Fruit fly (Drosophila melanogaster) whole organism, embryonic: ENCODE results near the gene Ada2a.

Experiments
- Abd-B ChIP-seq: fragments of 200-800 bp; sonication (Bioruptor generic); optimal IDR thresholded peaks from 2 replicates; lab custom pipeline; 2018; ENCODE audit warnings: missing biosample characterization, mild to moderate bottlenecking, missing genetic modification characterization, moderate library complexity
- Adf1 ChIP-seq: fragments of 200-800 bp; sonication (Bioruptor generic); IDR thresholded peaks from 2 replicates; pipeline ENCODE4 v1.3.6; 2022; ENCODE audit warnings: missing biosample characterization, missing genetic modification characterization
- Atf3 ChIP-seq: fragments of 200-800 bp; sonication (Bioruptor generic); optimal IDR thresholded peaks from 3 replicates; lab custom pipeline; 2016; ENCODE audit warnings: missing biosample characterization, missing genetic modification characterization
- CG10654 ChIP-seq: fragments of 200-800 bp; sonication (Bioruptor generic); optimal IDR thresholded peaks from 2 replicates; lab custom pipeline; 2016; ENCODE audit warnings: missing biosample characterization, missing genetic modification characterization
- CG11560 ChIP-seq: fragments of 200-800 bp; sonication (Bioruptor generic); IDR thresholded peaks from 3 replicates; pipeline ENCODE4 v1.3.6; 2022; ENCODE audit warnings: missing biosample characterization, missing genetic modification characterization
- CG11695 ChIP-seq: fragments of 200-800 bp; sonication (Bioruptor generic); IDR thresholded peaks from 3 replicates; pipeline ENCODE4 v1.3.6; 2022; ENCODE audit warnings: missing biosample characterization, missing genetic modification characterization
- CG12104 ChIP-seq: fragments of 200-800 bp; sonication (Bioruptor generic); optimal IDR thresholded peaks from 3 replicates; lab custom pipeline; 2016; ENCODE audit warnings: missing biosample characterization, missing genetic modification characterization
- CG12219 ChIP-seq: fragments of 200-800 bp; sonication (Bioruptor generic); optimal IDR thresholded peaks from 3 replicates; lab custom pipeline; 2018; ENCODE audit warnings: missing biosample characterization, mild to moderate bottlenecking, missing genetic modification characterization
- CG13287 ChIP-seq: fragments of 200-800 bp; sonication (Bioruptor generic); IDR thresholded peaks from 2 replicates; pipeline ENCODE4 v1.3.6; 2022; ENCODE audit warnings: missing biosample characterization, missing genetic modification characterization; ENCODE audit not compliant: partially characterized antibody
- CG14050 ChIP-seq: fragments of 200-800 bp; sonication (Bioruptor generic); IDR thresholded peaks from 3 replicates; pipeline ENCODE4 v1.3.6; 2022; ENCODE audit warnings: missing biosample characterization, missing genetic modification characterization
- CG14860 ChIP-seq: fragments of 200-800 bp; sonication (Bioruptor generic); IDR thresholded peaks from 3 replicates; pipeline ENCODE4 v1.3.6; 2022; ENCODE audit warnings: missing biosample characterization, missing genetic modification characterization; ENCODE audit not compliant: partially characterized antibody
- CG15073 ChIP-seq: fragments of 200-800 bp; sonication (Bioruptor generic); optimal IDR thresholded peaks from 2 replicates; lab custom pipeline; 2016; ENCODE audit warnings: missing biosample characterization, missing genetic modification characterization
- CG15601 ChIP-seq: fragments of 200-800 bp; sonication (Bioruptor generic); optimal IDR thresholded peaks from 3 replicates; lab custom pipeline; 2019; ENCODE audit warnings: missing biosample characterization, mild to moderate bottlenecking, missing genetic modification characterization, moderate library complexity
- CG16779 ChIP-seq: fragments of 200-800 bp; sonication (Bioruptor generic); IDR thresholded peaks from 2 replicates; pipeline ENCODE4 v1.3.6; 2022; ENCODE audit warnings: missing biosample characterization, missing genetic modification characterization
- CG17186 ChIP-seq: fragments of 200-800 bp; sonication (Bioruptor generic); optimal IDR thresholded peaks from 3 replicates; lab custom pipeline; 2017; ENCODE audit warnings: missing biosample characterization, missing genetic modification reagents, missing genetic modification characterization
- CG17328 ChIP-seq: fragments of 200-800 bp; sonication (Bioruptor generic); IDR thresholded peaks from 2 replicates; pipeline ENCODE4 v1.3.6; 2022; ENCODE audit warnings: missing biosample characterization, missing genetic modification characterization
- CG17802 ChIP-seq: fragments of 200-800 bp; sonication (Bioruptor generic); optimal IDR thresholded peaks from 2 replicates; lab custom pipeline; 2018; ENCODE audit warnings: missing biosample characterization, mild to moderate bottlenecking, missing genetic modification characterization, moderate library complexity
- CG18476 ChIP-seq: fragments of 200-800 bp; sonication (Bioruptor generic); optimal IDR thresholded peaks from 2 replicates; lab custom pipeline; 2016; ENCODE audit warnings: missing biosample characterization, mild to moderate bottlenecking, missing genetic modification characterization
- CG2199 ChIP-seq: fragments of 200-800 bp; sonication (Bioruptor generic); IDR thresholded peaks from 3 replicates; pipeline ENCODE4 v1.3.6; 2022; ENCODE audit warnings: missing biosample characterization, missing genetic modification characterization
- CG31365 ChIP-seq: fragments of 200-800 bp; sonication (Bioruptor generic); optimal IDR thresholded peaks from 2 replicates; lab custom pipeline; 2018; ENCODE audit warnings: missing biosample characterization, mild to moderate bottlenecking, missing genetic modification characterization
- CG33213 ChIP-seq: fragments of 200-800 bp; sonication (Bioruptor generic); optimal IDR thresholded peaks from 3 replicates; lab custom pipeline; 2016; ENCODE audit warnings: missing biosample characterization, missing genetic modification characterization
- CG4282 ChIP-seq: fragments of 200-800 bp; sonication (Bioruptor generic); optimal IDR thresholded peaks from 2 replicates; lab custom pipeline; 2016; ENCODE audit warnings: missing biosample characterization, missing genetic modification characterization
- CG8281 ChIP-seq: fragments of 200-800 bp; sonication (Bioruptor generic); optimal IDR thresholded peaks from 2 replicates; lab custom pipeline; 2018; ENCODE audit warnings: missing biosample characterization, mild to moderate bottlenecking, missing genetic modification characterization, moderate library complexity
- CTCF ChIP-seq: fragments of 200-800 bp; sonication (Bioruptor generic); optimal IDR thresholded peaks from 2 replicates; lab custom pipeline; 2017; ENCODE audit warnings: missing biosample characterization, mild to moderate bottlenecking, missing genetic modification characterization, moderate library complexity
- D ChIP-seq, 2 experiments: fragments of 200-800 bp in 1 of 2; fragments of >200 bp in 1 of 2; sonication (Bioruptor generic) in 1 of 2; optimal IDR thresholded peaks; 2 replicates in 1 of 2; 3 replicates in 1 of 2; lab custom pipeline; 2017; ENCODE audit warnings: mild to moderate bottlenecking in 1 of 2, missing biosample characterization in 1 of 2, missing genetic modification characterization in 1 of 2, missing genetic modification reagents in 1 of 2
- Fer2 ChIP-seq: fragments of 200-800 bp; sonication (Bioruptor generic); optimal IDR thresholded peaks from 2 replicates; lab custom pipeline; 2018; ENCODE audit warnings: missing biosample characterization, mild to moderate bottlenecking, missing genetic modification characterization, moderate library complexity
- Hand ChIP-seq: fragments of 200-800 bp; sonication (Bioruptor generic); optimal IDR thresholded peaks from 2 replicates; lab custom pipeline; 2017; ENCODE audit warnings: mild to moderate bottlenecking, missing biosample characterization, missing genetic modification reagents, missing genetic modification characterization
- Hsf ChIP-seq: fragments of 200-800 bp; sonication (Bioruptor generic); optimal IDR thresholded peaks from 3 replicates; lab custom pipeline; 2016; ENCODE audit warnings: missing biosample characterization, missing genetic modification characterization
- Kr ChIP-seq: fragments of 200-800 bp; sonication (Bioruptor generic); optimal IDR thresholded peaks from 2 replicates; lab custom pipeline; 2017; ENCODE audit warnings: missing biosample characterization, mild to moderate bottlenecking, missing genetic modification characterization
- Neu2 ChIP-seq: fragments of 200-800 bp; sonication (Bioruptor generic); optimal IDR thresholded peaks from 3 replicates; lab custom pipeline; 2016; ENCODE audit warnings: missing biosample characterization, missing genetic modification characterization, borderline replicate concordance
- Rx ChIP-seq: fragments of 200-800 bp; sonication (Bioruptor generic); IDR thresholded peaks from 2 replicates; pipeline ENCODE4 v1.3.6; 2022; ENCODE audit warnings: missing biosample characterization, missing genetic modification characterization
- Sox102F ChIP-seq: fragments of 200-800 bp; sonication (Bioruptor generic); optimal IDR thresholded peaks from 2 replicates; lab custom pipeline; 2018; ENCODE audit warnings: missing biosample characterization, mild to moderate bottlenecking, missing genetic modification characterization, moderate library complexity
- Trl ChIP-seq, 3 experiments: fragments of >200 bp in 2 of 3; fragments of 200-800 bp in 1 of 3; sonication (Bioruptor generic) in 1 of 3; optimal IDR thresholded peaks; 2 replicates in 1 of 3; 3 replicates in 2 of 3; lab custom pipeline; 2016 to 2017; ENCODE audit warnings: missing biosample characterization in 1 of 3, missing genetic modification characterization in 1 of 3
- ap ChIP-seq: fragments of 200-800 bp; sonication (Bioruptor generic); IDR thresholded peaks from 2 replicates; pipeline ENCODE4 v1.3.6; 2022; ENCODE audit warnings: missing biosample characterization, missing genetic modification characterization
- dmrt11E ChIP-seq: fragments of 200-800 bp; sonication (Bioruptor generic); optimal IDR thresholded peaks from 3 replicates; lab custom pipeline; 2018; ENCODE audit warnings: missing biosample characterization, mild to moderate bottlenecking, missing genetic modification characterization, moderate library complexity
- dpn ChIP-seq, 2 experiments: fragments of 200-800 bp; sonication (Bioruptor generic); optimal IDR thresholded peaks; 3 replicates each; lab custom pipeline; 2016; ENCODE audit warnings: missing biosample characterization in 2 of 2, missing genetic modification characterization in 2 of 2
- dysf ChIP-seq: fragments of 200-800 bp; sonication (Bioruptor generic); IDR thresholded peaks from 3 replicates; pipeline ENCODE4 v1.3.6; 2022; ENCODE audit warnings: missing biosample characterization, missing genetic modification characterization
- her ChIP-seq: fragments of 200-800 bp; sonication (Bioruptor generic); optimal IDR thresholded peaks from 2 replicates; lab custom pipeline; 2016; ENCODE audit warnings: missing biosample characterization, missing genetic modification characterization
- lov ChIP-seq, 2 experiments: fragments of 200-800 bp in 1 of 2; fragments of >200 bp in 1 of 2; sonication (Bioruptor generic) in 1 of 2; IDR thresholded peaks in 1 of 2; optimal IDR thresholded peaks in 1 of 2; 2 replicates in 1 of 2; 3 replicates in 1 of 2; pipeline versions ENCODE4 v1.3.6 to Lab custom; 2017 to 2022; ENCODE audit warnings: missing biosample characterization in 1 of 2, missing genetic modification characterization in 1 of 2
- mirr ChIP-seq: fragments of 200-800 bp; sonication (Bioruptor generic); optimal IDR thresholded peaks from 3 replicates; lab custom pipeline; 2018; ENCODE audit warnings: missing biosample characterization, mild to moderate bottlenecking, missing genetic modification characterization
- nerfin-1 ChIP-seq: fragments of 200-800 bp; sonication (Bioruptor generic); optimal IDR thresholded peaks from 3 replicates; lab custom pipeline; 2019; ENCODE audit warnings: missing biosample characterization, mild to moderate bottlenecking, missing genetic modification characterization, moderate library complexity
- peb ChIP-seq: fragments of 200-800 bp; sonication (Bioruptor generic); IDR thresholded peaks from 2 replicates; pipeline ENCODE4 v1.3.6; 2022; ENCODE audit warnings: missing biosample characterization, missing genetic modification characterization
- seq ChIP-seq: fragments of 200-800 bp; sonication (Bioruptor generic); IDR thresholded peaks from 2 replicates; pipeline ENCODE4 v1.3.6; 2022; ENCODE audit warnings: missing biosample characterization, missing genetic modification characterization
- sr ChIP-seq: fragments of 200-800 bp; sonication (Bioruptor generic); IDR thresholded peaks from 3 replicates; pipeline ENCODE4 v1.3.6; 2022; ENCODE audit warnings: missing biosample characterization, missing genetic modification characterization
- tin ChIP-seq: fragments of 200-800 bp; sonication (Bioruptor generic); optimal IDR thresholded peaks from 3 replicates; lab custom pipeline; 2016; ENCODE audit warnings: missing biosample characterization, missing genetic modification characterization
- toy ChIP-seq: fragments of 200-800 bp; sonication (Bioruptor generic); IDR thresholded peaks from 2 replicates; pipeline ENCODE4 v1.3.6; 2022; ENCODE audit warnings: missing biosample characterization, missing genetic modification characterization
- unpg ChIP-seq: fragments of 200-800 bp; sonication (Bioruptor generic); optimal IDR thresholded peaks from 3 replicates; lab custom pipeline; 2018; ENCODE audit warnings: missing biosample characterization, mild to moderate bottlenecking, missing genetic modification characterization, moderate library complexity
- zen2 ChIP-seq: fragments of 200-800 bp; sonication (Bioruptor generic); IDR thresholded peaks from 3 replicates; pipeline ENCODE4 v1.3.6; 2022; ENCODE audit warnings: missing biosample characterization, missing genetic modification characterization; ENCODE audit not compliant: partially characterized antibody
- zfh2 ChIP-seq: fragments of 200-800 bp; sonication (Bioruptor generic); optimal IDR thresholded peaks from 2 replicates; lab custom pipeline; 2016; ENCODE audit warnings: missing biosample characterization, missing genetic modification characterization

Gene Ada2a

DNA sequence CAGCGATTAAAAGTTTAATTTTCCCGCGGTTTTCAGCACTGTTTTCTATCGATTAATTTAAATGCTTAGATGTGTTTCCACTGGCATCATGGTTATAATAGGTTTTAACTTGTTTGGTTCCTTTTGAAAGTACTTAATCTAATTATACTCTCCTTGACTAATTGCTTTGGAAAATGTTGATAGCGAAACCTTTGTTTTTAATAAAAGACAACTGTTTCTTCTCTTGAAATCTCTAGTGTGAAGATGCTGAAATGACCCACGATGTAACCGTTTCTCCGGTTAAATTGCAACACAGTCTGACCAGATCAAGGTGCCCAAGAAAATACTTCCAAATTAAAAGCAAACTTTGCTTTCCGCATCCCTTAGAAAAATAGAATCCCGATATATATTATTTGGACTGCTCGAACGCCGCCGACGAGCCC is 43.6 kb upstream of the Ada2a start, which contains the start of gene Dlc90F (continued):
- TF ChIP-seq Abd-B (GFP tag; lab: Kevin White, UChicago) (peak; percentile 95), CG11695 (GFP tag; lab: Robert Waterston, UW) (peak; percentile 63; the same call in 1 of the 3 replicates), Hand (GFP tag; lab: Kevin White, UChicago) (no peak), peb (GFP tag; lab: Robert Waterston, UW) (peak; percentile 54; the same call in 1 of the 2 replicates), Adf1 (GFP tag; lab: Robert Waterston, UW) (peak; percentile 14; the same call in 1 of the 2 replicates), Fer2 (tag; lab: Kevin White, UChicago) (peak; percentile 34), Trl (optimal IDR thresholded peaks at IDR 0.05; lab: Kevin White, UChicago) (no peak), Trl (GFP tag; optimal IDR thresholded peaks at IDR 0.05; lab: Kevin White, UChicago) (peak; percentile 71), D (optimal IDR thresholded peaks at IDR 0.05; lab: Kevin White, UChicago) (no peak), D (GFP tag; optimal IDR thresholded peaks at IDR 0.05; lab: Kevin White, UChicago) (peak; percentile 22), Atf3 (GFP tag; lab: Kevin White, UChicago) (peak; percentile 68), CG13287 (GFP tag; lab: Robert Waterston, UW) (peak; percentile 55), Rx (peak; percentile 62; the same call in 1 of the 2 replicates), Neu2 (GFP tag; lab: Kevin White, UChicago) (no peak), mirr (GFP tag; lab: Kevin White, UChicago) (no peak), CG17186 (GFP tag; lab: Kevin White, UChicago) (peak; percentile 57), CG16779 (no peak), CG14050 (GFP tag; lab: Robert Waterston, UW) (peak; percentile 40; the same call in 1 of the 3 replicates), CG8281 (tag; lab: Kevin White, UChicago) (no peak), sr (GFP tag; lab: Robert Waterston, UW) (no peak), CG15073 (GFP tag; lab: Kevin White, UChicago) (no peak), Sox102F (GFP tag; lab: Kevin White, UChicago) (peak; percentile 74), tin (GFP tag; lab: Kevin White, UChicago) (peak; percentile 66), her (peak; percentile 54), CG15601 (peak; percentile 80), zen2 (GFP tag; lab: Robert Waterston, UW) (no peak), dysf (GFP tag; lab: Robert Waterston, UW) (peak; percentile 86), ap (GFP tag; lab: Robert Waterston, UW) (peak; percentile 60), CG17328 (peak; percentile 72), nerfin-1 (tag; lab: Kevin White, UChicago) (no peak), CTCF (GFP tag; lab: Kevin White, UChicago) (no peak), toy (no peak), CG18476 (GFP tag; lab: Kevin White, UChicago) (peak; percentile 33), CG4282 (GFP tag; lab: Kevin White, UChicago) (peak; percentile 39), CG33213 (GFP tag; lab: Kevin White, UChicago) (peak; percentile 86), CG12219 (GFP tag; lab: Kevin White, UChicago) (no peak), lov (optimal IDR thresholded peaks at IDR 0.05; lab: Kevin White, UChicago) (no peak), lov (GFP tag; IDR thresholded peaks at IDR 0.05; lab: Robert Waterston, UW) (no peak), CG10654 (GFP tag; lab: Kevin White, UChicago) (peak; percentile 65), CG14860 (GFP tag; lab: Robert Waterston, UW) (no peak), seq (GFP tag; lab: Robert Waterston, UW) (peak; percentile 61; the same call in 1 of the 2 replicates), zfh2 (GFP tag; lab: Kevin White, UChicago) (peak; percentile 80), CG2199 (GFP tag; lab: Robert Waterston, UW) (0 out of 3 replicates have a peak, but pooled peaks have one; percentile 51), dmrt11E (tag; lab: Kevin White, UChicago) (peak; percentile 82), Hsf (GFP tag; lab: Kevin White, UChicago) (peak; percentile 88), dpn (GFP tag; optimal IDR thresholded peaks at IDR 0.05; lab: Kevin White, UChicago) (peak; percentile 76 to 85), Kr (no peak), CG31365 (tag; lab: Kevin White, UChicago) (no peak), CG17802 (peak; percentile 85), CG11560 (tag; lab: Robert Waterston, UW) (peak; percentile 83), unpg (peak; percentile 78), CG12104 (GFP tag; lab: Kevin White, UChicago) (peak; percentile 12)
